In the genomic region with DNA sequence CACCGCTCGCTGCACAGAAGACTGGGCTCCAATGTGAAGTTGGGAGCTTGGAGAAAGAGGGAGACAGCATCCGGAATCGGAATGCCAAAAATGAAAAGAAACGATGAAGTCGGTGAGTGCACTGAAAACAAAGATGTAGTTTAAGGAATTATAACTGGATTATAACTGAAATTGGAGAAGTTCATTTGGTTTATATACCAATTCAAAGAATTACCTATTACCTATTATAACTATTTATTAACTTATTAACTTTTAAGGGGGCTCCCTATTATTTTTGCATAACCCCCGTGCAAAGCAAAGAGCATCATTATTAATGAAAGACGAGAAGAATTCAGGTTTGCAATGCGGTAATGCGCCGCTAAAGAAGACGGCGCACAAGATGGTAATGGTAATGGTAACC, we compare ENCODE assay signal across 1 fruit fly cellular context.
TF ChIP-seq lines count a peak whose summit lies in the region.

No protein-coding gene starts in this region.

TF ChIP-seq in whole organism, prepupa, 60 proteins besides CTCF, POLR2A, EP300 and RAD21 (continued from another document):
- TF ChIP-seq CG6792 (GFP tag; optimal IDR thresholded peaks at IDR 0.05; lab: Kevin White, UChicago) (peak; percentile 52), CG6276 (GFP tag; optimal IDR thresholded peaks at IDR 0.05; lab: Kevin White, UChicago) (peak; percentile 56), topi (GFP tag; optimal IDR thresholded peaks at IDR 0.05; lab: Kevin White, UChicago) (peak; percentile 17), CG4318 (GFP tag; optimal IDR thresholded peaks at IDR 0.05; lab: Kevin White, UChicago) (peak; percentile 2), CG11294 (GFP tag; IDR thresholded peaks at IDR 0.05; lab: Robert Waterston, UW) (no peak), Met (GFP tag; optimal IDR thresholded peaks at IDR 0.05; lab: Kevin White, UChicago) (peak; percentile 50), fd85E (GFP tag; optimal IDR thresholded peaks at IDR 0.05; lab: Kevin White, UChicago) (no peak), CG6163 (GFP tag; IDR thresholded peaks at IDR 0.05; lab: Robert Waterston, UW) (peak; percentile 71), fd59A (GFP tag; optimal IDR thresholded peaks at IDR 0.05; lab: Kevin White, UChicago) (no peak), eg (GFP tag; IDR thresholded peaks at IDR 0.05; lab: Robert Waterston, UW) (peak; percentile 66), Eip93F (GFP tag; optimal IDR thresholded peaks at IDR 0.05; lab: Kevin White, UChicago) (peak; percentile 16), CG10631 (GFP tag; optimal IDR thresholded peaks at IDR 0.05; lab: Kevin White, UChicago) (peak; percentile 56), acj6 (GFP tag; optimal IDR thresholded peaks at IDR 0.05; lab: Kevin White, UChicago) (peak; percentile 60), CG15336 (GFP tag; IDR thresholded peaks at IDR 0.05; lab: Robert Waterston, UW) (0 out of 2 replicates have a peak, but pooled peaks have one; percentile 55), Sox14 (GFP tag; optimal IDR thresholded peaks at IDR 0.05; lab: Kevin White, UChicago) (peak; percentile 9), Sox15 (GFP tag; optimal IDR thresholded peaks at IDR 0.05; lab: Kevin White, UChicago) (peak; percentile 17), CG11762 (GFP tag; optimal IDR thresholded peaks at IDR 0.05; lab: Kevin White, UChicago; ENCODE audit: insufficient read depth) (peak; percentile 29), CG8119 (GFP tag; IDR thresholded peaks at IDR 0.05; lab: Robert Waterston, UW) (peak; percentile 70), achi (GFP tag; optimal IDR thresholded peaks at IDR 0.05; lab: Kevin White, UChicago) (peak; percentile 61), Gug (GFP tag; IDR thresholded peaks at IDR 0.05; lab: Robert Waterston, UW) (0 out of 2 replicates have a peak, but pooled peaks have one; percentile 46), ss (GFP tag; optimal IDR thresholded peaks at IDR 0.05; lab: Kevin White, UChicago) (peak in 1 of 2 experiments; percentile 7), CG7368 (GFP tag; optimal IDR thresholded peaks at IDR 0.05; lab: Kevin White, UChicago) (peak; percentile 10), CG3919 (GFP tag; optimal IDR thresholded peaks at IDR 0.05; lab: Kevin White, UChicago) (peak; percentile 60), CG11902 (GFP tag; optimal IDR thresholded peaks at IDR 0.05; lab: Kevin White, UChicago) (no peak), Sox102F (GFP tag; optimal IDR thresholded peaks at IDR 0.05; lab: Kevin White, UChicago) (peak; percentile 51), svp (GFP tag; lab: Kevin White, UChicago) (peak; percentile 81), lz (GFP tag; optimal IDR thresholded peaks at IDR 0.05; lab: Kevin White, UChicago) (no peak), Lpt (GFP tag; optimal IDR thresholded peaks at IDR 0.05; lab: Kevin White, UChicago) (no peak), OdsH (GFP tag; optimal IDR thresholded peaks at IDR 0.05; lab: Kevin White, UChicago) (peak; percentile 61), Hr4 (GFP tag; optimal IDR thresholded peaks at IDR 0.05; lab: Kevin White, UChicago) (no peak), CG32006 (GFP tag; optimal IDR thresholded peaks at IDR 0.05; lab: Kevin White, UChicago) (peak; percentile 62), CG16779 (tag; optimal IDR thresholded peaks at IDR 0.05; lab: Kevin White, UChicago) (no peak), dac (GFP tag; optimal IDR thresholded peaks at IDR 0.05; lab: Kevin White, UChicago) (no peak), Hr38 (GFP tag; optimal IDR thresholded peaks at IDR 0.05; lab: Kevin White, UChicago) (no peak)
TF ChIP-seq in whole organism, prepupa: peak in this region for 37.
